Worm (Caenorhabditis elegans): ENCODE results near the gene nspd-3.

The nspd-3 gene

DNA sequence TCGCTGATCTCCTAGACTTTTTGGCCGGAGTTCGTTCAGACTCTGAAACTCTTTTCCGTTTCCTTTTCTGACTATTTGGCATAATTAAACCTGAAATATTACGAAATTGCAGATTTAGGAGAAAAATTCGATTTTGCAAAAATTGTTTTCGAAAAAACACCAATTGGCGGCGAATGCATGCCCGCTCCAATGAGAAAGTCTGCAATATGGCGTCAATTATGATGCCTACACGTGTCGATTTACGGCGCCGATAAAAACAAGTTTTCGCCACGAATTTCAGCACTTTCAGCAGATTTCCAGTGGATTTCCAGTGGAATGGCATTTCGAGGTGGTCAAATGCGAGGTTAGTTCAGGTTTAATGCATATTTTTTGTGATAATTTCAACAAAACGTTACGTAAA, 46.5 kb upstream of the nspd-3 start, which contains the start of the genes Y59E9AL.36 and nbet-1 (continued):
- peak; percentile 84 for TF ChIP-seq lin-15B (tag; optimal IDR thresholded peaks at IDR 0.05)
- peak; percentile 94 for TF ChIP-seq nhr-11 (tag; optimal IDR thresholded peaks at IDR 0.05)
- TF ChIP-seq arid-1 (GFP tag; conservative IDR thresholded peaks at IDR 0.05): 0 out of 2 replicates have a peak, but pooled peaks have one; percentile 19
- no peak for TF ChIP-seq fkh-10 (GFP tag; optimal IDR thresholded peaks at IDR 0.05)
- TF ChIP-seq snpc-4 (tag; optimal IDR thresholded peaks at IDR 0.05): no peak
- peak; percentile 59 for TF ChIP-seq nhr-28 (tag; optimal IDR thresholded peaks at IDR 0.05)
- peak in 1 of 2 experiments; percentile 29 for TF ChIP-seq hif-1 (tag; optimal IDR thresholded peaks at IDR 0.05)
- peak; percentile 86 for TF ChIP-seq mes-2 (tag; optimal IDR thresholded peaks at IDR 0.05; ENCODE audit: poor library complexity, severe bottlenecking)
- peak; percentile 76 for TF ChIP-seq mep-1 (tag; optimal IDR thresholded peaks at IDR 0.05)
- no peak for TF ChIP-seq mxl-2 (GFP tag; conservative IDR thresholded peaks at IDR 0.05)
- peak; percentile 27; the same call in 1 of the 2 replicates for TF ChIP-seq pha-4 (GFP tag; IDR thresholded peaks at IDR 0.05)
- TF ChIP-seq pha-4 (tag; optimal IDR thresholded peaks at IDR 0.05): peak; percentile 7
- TF ChIP-seq R02D3.7 (tag; optimal IDR thresholded peaks at IDR 0.05): peak; percentile 94
- no peak for TF ChIP-seq aha-1 (tag)

DNA sequence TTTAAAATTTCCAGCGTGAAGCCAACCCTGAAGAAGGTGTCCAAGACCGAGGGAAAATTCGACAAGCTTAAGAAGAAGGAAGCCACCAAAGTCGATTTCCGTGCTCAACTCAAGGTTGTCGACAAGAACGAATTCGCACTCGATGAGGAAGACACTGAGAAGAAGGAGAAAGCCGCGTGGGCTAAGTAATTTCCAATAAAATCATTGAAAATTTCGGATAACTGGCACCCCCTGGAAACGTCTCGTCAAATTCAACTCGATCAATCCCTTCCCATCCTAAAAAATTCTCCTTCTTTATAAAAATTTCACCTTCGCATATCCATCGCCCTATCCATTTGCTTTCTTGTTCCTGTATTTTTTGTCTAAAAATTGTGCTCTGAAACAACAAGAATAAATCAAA, 43.9 kb upstream of the nspd-3 start:
- TF ChIP-seq egl-43 (GFP tag; IDR thresholded peaks at IDR 0.05) (no peak), mdt-29 (GFP tag; IDR thresholded peaks at IDR 0.05) (no peak), snpc-1.2 (GFP tag; IDR thresholded peaks at IDR 0.05) (0 out of 2 replicates have a peak, but pooled peaks have one; percentile 20)

DNA sequence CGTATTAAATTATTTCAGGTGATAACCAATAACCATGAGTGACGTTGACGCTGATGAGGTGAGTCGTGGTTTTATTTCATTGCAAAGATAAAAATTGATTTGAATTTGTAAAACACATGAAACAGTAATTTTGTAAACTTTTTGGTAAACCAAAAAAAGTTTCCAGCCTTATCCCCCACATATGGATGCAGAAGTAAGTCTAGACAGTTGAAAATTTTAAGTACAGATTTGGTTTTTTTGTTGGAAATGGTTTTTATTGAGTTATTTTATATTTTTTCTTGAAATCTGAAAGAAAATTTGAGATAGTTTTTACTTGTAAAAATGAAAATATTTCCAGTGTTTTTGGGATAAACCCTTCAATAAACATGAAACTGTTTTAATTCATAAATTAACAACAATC, 41.7 kb upstream of the nspd-3 start, which contains the start of gene tni-4:
TSS of gene tni-4 (plus strand) at position 19 of the 400 bp plus-strand sequence.
- TF ChIP-seq nhr-102 (tag; optimal IDR thresholded peaks at IDR 0.05): no peak
- peak in 1 of 2 experiments; percentile 92 for TF ChIP-seq unc-62 (GFP tag; optimal IDR thresholded peaks at IDR 0.05 in 1 of 2)
- TF ChIP-seq unc-62 (tag; optimal IDR thresholded peaks at IDR 0.05): no peak

ce11 chrIV:5202575-5202974, 39.7 kb upstream of the nspd-3 start:
- TF ChIP-seq lim-7 (GFP tag; IDR thresholded peaks at IDR 0.05) (no peak), egl-43 (GFP tag; IDR thresholded peaks at IDR 0.05) (no peak), fos-1 (tag; optimal IDR thresholded peaks at IDR 0.05) (no peak), Y75B8A.6 (GFP tag; IDR thresholded peaks at IDR 0.05) (no peak), spr-1 (tag; optimal IDR thresholded peaks at IDR 0.05) (no peak), T20F7.1 (GFP tag; optimal IDR thresholded peaks at IDR 0.05) (no peak), unc-62 (GFP tag; optimal IDR thresholded peaks at IDR 0.05 in 1 of 2) (peak in 1 of 2 experiments; percentile 67), unc-62 (tag; optimal IDR thresholded peaks at IDR 0.05) (no peak)

ce11 chrIV:5200813-5201212, 38.0 kb upstream of the nspd-3 start:
- no peak for TF ChIP-seq mdt-29 (GFP tag; IDR thresholded peaks at IDR 0.05)
- TF ChIP-seq nhr-11 (tag; optimal IDR thresholded peaks at IDR 0.05): peak; percentile 43

DNA sequence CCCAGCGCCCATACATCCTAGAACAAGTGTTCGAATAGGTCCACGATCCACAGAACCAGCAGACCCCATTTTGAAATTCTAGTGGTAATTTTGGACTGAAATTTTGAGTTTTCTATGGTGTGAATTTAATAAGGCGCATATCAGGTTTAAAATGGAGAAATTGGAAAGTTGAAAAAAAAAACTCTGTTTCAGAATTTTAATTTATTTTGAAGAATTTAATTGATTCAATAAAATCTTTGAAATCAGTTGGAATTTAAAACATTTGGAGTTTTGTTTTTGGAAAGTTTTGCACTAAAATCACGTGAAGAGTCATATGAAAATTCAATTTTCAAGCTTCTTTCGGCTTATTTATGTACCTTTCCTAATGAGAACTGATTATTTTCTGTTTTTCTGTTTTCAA, 32.7 kb upstream of the nspd-3 start, which contains the start of gene gpa-18:
TSS of gene gpa-18 (minus strand) at position 101 of the 400 bp plus-strand sequence.
- TF ChIP-seq jun-1 (tag; optimal IDR thresholded peaks at IDR 0.05): no peak
- no peak for TF ChIP-seq spr-3 (GFP tag; optimal IDR thresholded peaks at IDR 0.05)
- no peak for TF ChIP-seq hif-1 (tag; optimal IDR thresholded peaks at IDR 0.05)
- no peak for TF ChIP-seq skn-1 (tag; optimal IDR thresholded peaks at IDR 0.05)
- TF ChIP-seq hmg-1.1 (GFP tag; IDR thresholded peaks at IDR 0.05): no peak

DNA sequence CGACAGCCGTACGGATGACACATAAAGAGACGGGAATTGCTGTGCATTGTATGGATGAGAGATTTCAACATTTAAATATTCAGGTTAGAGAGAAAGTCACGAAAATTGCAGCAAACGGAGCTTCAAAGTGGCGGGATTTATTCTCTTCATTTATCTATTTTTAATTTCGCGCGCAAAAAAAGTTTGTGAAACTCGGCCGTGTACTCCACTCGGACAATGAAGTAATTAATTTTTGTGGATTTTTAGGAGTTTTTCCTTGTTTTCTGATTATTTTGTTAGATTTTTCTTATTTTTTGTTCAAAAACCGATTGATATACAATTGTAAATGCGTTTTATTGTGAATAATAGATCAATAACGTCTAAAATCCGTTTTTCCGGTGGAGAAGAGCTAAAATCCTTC, 25.2 kb upstream of the nspd-3 start:
- TF ChIP-seq lin-1 (GFP tag; IDR thresholded peaks at IDR 0.05) (no peak), snpc-1.2 (GFP tag; IDR thresholded peaks at IDR 0.05) (peak; percentile 36; the same call in 1 of the 2 replicates), daf-8 (GFP tag; IDR thresholded peaks at IDR 0.05) (no peak), dpl-1 (GFP tag; optimal IDR thresholded peaks at IDR 0.05) (peak; percentile 84), lin-38 (GFP tag; IDR thresholded peaks at IDR 0.05) (peak; percentile 49), nhr-102 (tag; optimal IDR thresholded peaks at IDR 0.05) (no peak), F10B5.3 (tag; optimal IDR thresholded peaks at IDR 0.05) (no peak), lir-3 (tag; optimal IDR thresholded peaks at IDR 0.05) (no peak), F49E8.2 (tag; optimal IDR thresholded peaks at IDR 0.05; ENCODE audit: borderline replicate concordance) (peak; percentile 13), egl-27 (tag; optimal IDR thresholded peaks at IDR 0.05) (no peak), nhr-42 (GFP tag; IDR thresholded peaks at IDR 0.05) (no peak)

Data from whole organism, L4 larva.